Worm (Caenorhabditis elegans) whole organism, L3 larva: ENCODE measurements around the gene ran-1.
A peak's percentile ranks its signal among the peaks of the same experiment; 100 is the strongest.

Experiments used
- aly-2 ChIP-seq: fragments of 150-350 bp; optimal IDR thresholded peaks from 2 replicates; lab custom pipeline; 2014; ENCODE audit warnings: missing biosample characterization, missing genetic modification characterization
- ceh-16 ChIP-seq: sonication (generic microtip); optimal IDR thresholded peaks from 2 replicates; lab custom pipeline; 2017; ENCODE audit warnings: missing biosample characterization, missing genetic modification characterization
- eor-1 ChIP-seq, 2 experiments: fragments of 150-350 bp; optimal IDR thresholded peaks; 2 replicates each; lab custom pipeline; 2014 to 2018; ENCODE audit warnings: missing biosample characterization in 2 of 2, missing genetic modification characterization in 2 of 2
- jun-1 ChIP-seq: fragments of 150-350 bp; optimal IDR thresholded peaks from 2 replicates; lab custom pipeline; 2014; ENCODE audit warnings: missing biosample characterization, missing genetic modification reagents, missing genetic modification characterization
- nhr-67 ChIP-seq: fragments of 150-350 bp; optimal IDR thresholded peaks from 2 replicates; lab custom pipeline; 2014; ENCODE audit warnings: missing biosample characterization, missing genetic modification characterization
- nhr-77 ChIP-seq: fragments of 150-350 bp; optimal IDR thresholded peaks from 2 replicates; lab custom pipeline; 2014; ENCODE audit warnings: missing biosample characterization, missing genetic modification characterization
- skn-1 ChIP-seq: fragments of 150-350 bp; optimal IDR thresholded peaks from 2 replicates; lab custom pipeline; 2014; ENCODE audit warnings: missing biosample characterization, missing genetic modification characterization
- ztf-11 ChIP-seq: fragments of 150-350 bp; optimal IDR thresholded peaks from 2 replicates; lab custom pipeline; 2014; ENCODE audit warnings: missing biosample characterization, missing genetic modification characterization
- ztf-4 ChIP-seq: fragments of 150-350 bp; optimal IDR thresholded peaks from 2 replicates; lab custom pipeline; 2014; ENCODE audit warnings: missing biosample characterization, missing genetic modification characterization

- TF ChIP-seq aly-2 (tag; lab: Kevin White, UChicago) (no peak), ztf-11 (no peak), nhr-67 (no peak), eor-1 (tag; optimal IDR thresholded peaks at IDR 0.05; lab: Kevin White, UChicago) (no peak), jun-1 (peak; percentile 43), ztf-4 (tag; lab: Kevin White, UChicago) (no peak), nhr-77 (tag; lab: Kevin White, UChicago) (no peak), skn-1 (no peak), ceh-16 (tag; lab: Kevin White, UChicago) (no peak)
These were observed 28.5 kb downstream of the ran-1 start for ce11 chrIII:10719057-10719456.
